Fruit fly (Drosophila melanogaster) whole organism, embryonic: ENCODE data around the gene Vti1b.

Source experiments
- Ada2b ChIP-seq: fragments of 200-800 bp; sonication (Bioruptor generic); IDR thresholded peaks from 2 replicates; pipeline ENCODE4 v1.3.6; 2022; ENCODE audit warnings: missing biosample characterization, missing genetic modification characterization
- Atf3 ChIP-seq: fragments of 200-800 bp; sonication (Bioruptor generic); optimal IDR thresholded peaks from 3 replicates; lab custom pipeline; 2016; ENCODE audit warnings: missing biosample characterization, missing genetic modification characterization
- B-H1 ChIP-seq: fragments of 200-800 bp; sonication (Bioruptor generic); IDR thresholded peaks from 3 replicates; pipeline ENCODE4 v1.3.6; 2022; ENCODE audit warnings: missing biosample characterization, missing genetic modification characterization
- BtbVII ChIP-seq: fragments of 200-800 bp; sonication (Bioruptor generic); optimal IDR thresholded peaks from 3 replicates; lab custom pipeline; 2017; ENCODE audit warnings: missing biosample characterization, mild to moderate bottlenecking, missing genetic modification characterization
- CG10321 ChIP-seq: fragments of 200-800 bp; sonication (Bioruptor generic); IDR thresholded peaks from 2 replicates; pipeline ENCODE4 v1.3.6; 2022; ENCODE audit warnings: missing biosample characterization, missing genetic modification characterization
- CG11247 ChIP-seq: fragments of 200-800 bp; sonication (Bioruptor generic); IDR thresholded peaks from 2 replicates; pipeline ENCODE4 v1.3.6; 2022; ENCODE audit warnings: missing biosample characterization, missing genetic modification characterization
- CG11398 ChIP-seq: fragments of 200-800 bp; sonication (Bioruptor generic); optimal IDR thresholded peaks from 2 replicates; lab custom pipeline; 2016; ENCODE audit warnings: missing biosample characterization, missing genetic modification characterization
- CG12219 ChIP-seq: fragments of 200-800 bp; sonication (Bioruptor generic); optimal IDR thresholded peaks from 3 replicates; lab custom pipeline; 2018; ENCODE audit warnings: missing biosample characterization, mild to moderate bottlenecking, missing genetic modification characterization
- CG13775 ChIP-seq: fragments of 200-800 bp; sonication (Bioruptor generic); optimal IDR thresholded peaks from 3 replicates; lab custom pipeline; 2017; ENCODE audit warnings: missing biosample characterization, mild to moderate bottlenecking, missing genetic modification characterization
- CG1603 ChIP-seq: fragments of 200-800 bp; sonication (Bioruptor generic); optimal IDR thresholded peaks from 2 replicates; lab custom pipeline; 2019; ENCODE audit warnings: missing biosample characterization, mild to moderate bottlenecking, missing genetic modification characterization, moderate library complexity
- CG17802 ChIP-seq: fragments of 200-800 bp; sonication (Bioruptor generic); optimal IDR thresholded peaks from 2 replicates; lab custom pipeline; 2018; ENCODE audit warnings: missing biosample characterization, mild to moderate bottlenecking, missing genetic modification characterization, moderate library complexity
- CG43689 ChIP-seq: fragments of 200-800 bp; sonication (Bioruptor generic); IDR thresholded peaks from 2 replicates; pipeline ENCODE4 v1.3.6; 2022; ENCODE audit warnings: missing biosample characterization, missing genetic modification characterization
- CG4617 ChIP-seq: fragments of 200-800 bp; sonication (Bioruptor generic); optimal IDR thresholded peaks from 3 replicates; lab custom pipeline; 2016; ENCODE audit warnings: missing biosample characterization, missing genetic modification characterization, borderline replicate concordance
- CG4707 ChIP-seq: fragments of 200-800 bp; sonication (Bioruptor generic); optimal IDR thresholded peaks from 2 replicates; lab custom pipeline; 2018; ENCODE audit warnings: missing biosample characterization, mild to moderate bottlenecking, missing genetic modification characterization, moderate library complexity
- CG5245 ChIP-seq: fragments of 200-800 bp; sonication (Bioruptor generic); optimal IDR thresholded peaks from 3 replicates; lab custom pipeline; 2016; ENCODE audit warnings: missing biosample characterization, missing genetic modification characterization
- CG6683 ChIP-seq: fragments of 200-800 bp; sonication (Bioruptor generic); optimal IDR thresholded peaks from 2 replicates; lab custom pipeline; 2017; ENCODE audit warnings: missing biosample characterization, mild to moderate bottlenecking, missing genetic modification characterization, missing genetic modification reagents
- CG7745 ChIP-seq: fragments of 200-800 bp; sonication (Bioruptor generic); optimal IDR thresholded peaks from 2 replicates; lab custom pipeline; 2018; ENCODE audit warnings: missing biosample characterization, mild to moderate bottlenecking, missing genetic modification characterization, moderate library complexity
- CG7928 ChIP-seq: fragments of 200-800 bp; sonication (Bioruptor generic); optimal IDR thresholded peaks from 2 replicates; lab custom pipeline; 2017; ENCODE audit warnings: missing biosample characterization, mild to moderate bottlenecking, missing genetic modification characterization
- CG7963 ChIP-seq: fragments of 200-800 bp; sonication (Bioruptor generic); IDR thresholded peaks from 3 replicates; pipeline ENCODE4 v1.3.6; 2022; ENCODE audit warnings: missing biosample characterization, missing genetic modification characterization; ENCODE audit not compliant: partially characterized antibody
- CG8089 ChIP-seq: fragments of 200-800 bp; sonication (Bioruptor generic); optimal IDR thresholded peaks from 3 replicates; lab custom pipeline; 2016; ENCODE audit warnings: missing biosample characterization, missing genetic modification characterization
- CG9437 ChIP-seq: fragments of 200-800 bp; sonication (Bioruptor generic); optimal IDR thresholded peaks from 2 replicates; lab custom pipeline; 2018; ENCODE audit warnings: missing biosample characterization, mild to moderate bottlenecking, missing genetic modification characterization
- Dip2 ChIP-seq: fragments of 200-800 bp; sonication (Bioruptor generic); IDR thresholded peaks from 2 replicates; pipeline ENCODE4 v1.3.6; 2022; ENCODE audit warnings: missing biosample characterization, missing genetic modification characterization
- Dip3 ChIP-seq: fragments of 200-800 bp; sonication (Bioruptor generic); optimal IDR thresholded peaks from 3 replicates; lab custom pipeline; 2016; ENCODE audit warnings: missing biosample characterization, missing genetic modification characterization
- Gug ChIP-seq: fragments of 200-800 bp; sonication (Bioruptor generic); IDR thresholded peaks from 4 replicates; pipeline ENCODE4 v1.3.6; 2022; ENCODE audit warnings: missing biosample characterization, missing genetic modification characterization
- Hsf ChIP-seq: fragments of 200-800 bp; sonication (Bioruptor generic); optimal IDR thresholded peaks from 3 replicates; lab custom pipeline; 2016; ENCODE audit warnings: missing biosample characterization, missing genetic modification characterization
- Med ChIP-seq: fragments of 200-800 bp; sonication (Bioruptor generic); peaks from one replicate; lab custom pipeline; 2016; ENCODE audit warnings: missing biosample characterization, missing genetic modification characterization, mild to moderate bottlenecking, inconsistent platforms, moderate library complexity
- NFAT ChIP-seq: fragments of 200-800 bp; sonication (Bioruptor generic); IDR thresholded peaks from 2 replicates; pipeline ENCODE4 v1.3.6; 2022; ENCODE audit warnings: missing biosample characterization, missing genetic modification characterization
- Oli ChIP-seq: fragments of 200-800 bp; sonication (Bioruptor generic); optimal IDR thresholded peaks from 2 replicates; lab custom pipeline; 2018; ENCODE audit warnings: missing biosample characterization, mild to moderate bottlenecking, missing genetic modification characterization, moderate library complexity
- Xbp1 ChIP-seq: fragments of 200-800 bp; sonication (Bioruptor generic); optimal IDR thresholded peaks from 3 replicates; lab custom pipeline; 2016; ENCODE audit warnings: missing biosample characterization, mild to moderate bottlenecking, missing genetic modification characterization
- ato ChIP-seq: fragments of 200-800 bp; sonication (Bioruptor generic); IDR thresholded peaks from 2 replicates; pipeline ENCODE4 v1.3.6; 2022; ENCODE audit warnings: missing biosample characterization, missing genetic modification characterization; ENCODE audit not compliant: partially characterized antibody
- cad ChIP-seq: fragments of >200 bp; optimal IDR thresholded peaks from 2 replicates; lab custom pipeline; 2017; ENCODE audit warnings: missing biosample characterization, missing genetic modification characterization
- chinmo ChIP-seq: fragments of 200-800 bp; sonication (Bioruptor generic); IDR thresholded peaks from 4 replicates; pipeline ENCODE4 v1.3.6; 2022; ENCODE audit warnings: missing biosample characterization, missing genetic modification characterization; ENCODE audit not compliant: partially characterized antibody
- chm ChIP-seq: fragments of 200-800 bp; sonication (Bioruptor generic); IDR thresholded peaks from 2 replicates; pipeline ENCODE4 v1.3.6; 2022; ENCODE audit warnings: missing biosample characterization, missing genetic modification characterization
- crp ChIP-seq, 2 experiments: fragments of 200-800 bp; sonication (Bioruptor generic); optimal IDR thresholded peaks; 2 replicates in 1 of 2; 3 replicates in 1 of 2; lab custom pipeline; 2017; ENCODE audit warnings: missing biosample characterization in 2 of 2, missing genetic modification characterization in 2 of 2, mild to moderate bottlenecking in 1 of 2, moderate library complexity in 1 of 2
- da ChIP-seq: fragments of 200-800 bp; sonication (Bioruptor generic); optimal IDR thresholded peaks from 2 replicates; lab custom pipeline; 2016; ENCODE audit warnings: missing biosample characterization, missing genetic modification characterization
- dmrt11E ChIP-seq: fragments of 200-800 bp; sonication (Bioruptor generic); optimal IDR thresholded peaks from 3 replicates; lab custom pipeline; 2018; ENCODE audit warnings: missing biosample characterization, mild to moderate bottlenecking, missing genetic modification characterization, moderate library complexity
- ewg ChIP-seq: fragments of 200-800 bp; sonication (Bioruptor generic); optimal IDR thresholded peaks from 3 replicates; lab custom pipeline; 2017; ENCODE audit warnings: mild to moderate bottlenecking, missing biosample characterization, missing genetic modification reagents, missing genetic modification characterization
- gfzf ChIP-seq: fragments of 200-800 bp; sonication (Bioruptor generic); optimal IDR thresholded peaks from 2 replicates; lab custom pipeline; 2016; ENCODE audit warnings: missing biosample characterization, mild to moderate bottlenecking, missing genetic modification characterization, moderate library complexity
- grau ChIP-seq: fragments of 200-800 bp; optimal IDR thresholded peaks from 3 replicates; lab custom pipeline; 2019; ENCODE audit warnings: missing biosample characterization, mild to moderate bottlenecking, missing genetic modification characterization, moderate library complexity
- gsb ChIP-seq: fragments of 200-800 bp; sonication (Bioruptor generic); IDR thresholded peaks from 2 replicates; pipeline ENCODE4 v1.3.6; 2022; ENCODE audit warnings: missing biosample characterization, missing genetic modification characterization
- knrl ChIP-seq: fragments of 200-800 bp; sonication (Bioruptor generic); IDR thresholded peaks from 3 replicates; pipeline ENCODE4 v1.3.6; 2022; ENCODE audit warnings: missing biosample characterization, missing genetic modification characterization; ENCODE audit not compliant: partially characterized antibody
- luna ChIP-seq: fragments of 200-800 bp; sonication (Bioruptor generic); optimal IDR thresholded peaks from 2 replicates; lab custom pipeline; 2016; ENCODE audit warnings: missing biosample characterization, missing genetic modification characterization
- mld ChIP-seq: fragments of 200-800 bp; sonication (Bioruptor generic); IDR thresholded peaks from 3 replicates; pipeline ENCODE4 v1.3.6; 2022; ENCODE audit warnings: missing biosample characterization, missing genetic modification characterization; ENCODE audit not compliant: partially characterized antibody
- peb ChIP-seq: fragments of 200-800 bp; sonication (Bioruptor generic); IDR thresholded peaks from 2 replicates; pipeline ENCODE4 v1.3.6; 2022; ENCODE audit warnings: missing biosample characterization, missing genetic modification characterization
- prd ChIP-seq, 3 experiments: fragments of >200 bp in 2 of 3; fragments of 200-800 bp in 1 of 3; sonication (Bioruptor generic) in 1 of 3; optimal IDR thresholded peaks in 2 of 3; IDR thresholded peaks in 1 of 3; 2 replicates in 2 of 3; 3 replicates in 1 of 3; pipeline versions ENCODE4 v1.3.6 to Lab custom; 2017 to 2022; ENCODE audit warnings: missing biosample characterization in 1 of 3, missing genetic modification characterization in 1 of 3
- run ChIP-seq: fragments of 200-800 bp; sonication (Bioruptor generic); optimal IDR thresholded peaks from 3 replicates; lab custom pipeline; 2018; ENCODE audit warnings: missing biosample characterization, mild to moderate bottlenecking, missing genetic modification characterization
- usp ChIP-seq: fragments of >200 bp; optimal IDR thresholded peaks from 2 replicates; lab custom pipeline; 2017; ENCODE audit warnings: missing biosample characterization, missing genetic modification characterization
- z ChIP-seq: fragments of 200-800 bp; sonication (Bioruptor generic); IDR thresholded peaks from 3 replicates; pipeline ENCODE4 v1.3.6; 2022; ENCODE audit warnings: missing biosample characterization, missing genetic modification characterization

Gene Vti1b

DNA sequence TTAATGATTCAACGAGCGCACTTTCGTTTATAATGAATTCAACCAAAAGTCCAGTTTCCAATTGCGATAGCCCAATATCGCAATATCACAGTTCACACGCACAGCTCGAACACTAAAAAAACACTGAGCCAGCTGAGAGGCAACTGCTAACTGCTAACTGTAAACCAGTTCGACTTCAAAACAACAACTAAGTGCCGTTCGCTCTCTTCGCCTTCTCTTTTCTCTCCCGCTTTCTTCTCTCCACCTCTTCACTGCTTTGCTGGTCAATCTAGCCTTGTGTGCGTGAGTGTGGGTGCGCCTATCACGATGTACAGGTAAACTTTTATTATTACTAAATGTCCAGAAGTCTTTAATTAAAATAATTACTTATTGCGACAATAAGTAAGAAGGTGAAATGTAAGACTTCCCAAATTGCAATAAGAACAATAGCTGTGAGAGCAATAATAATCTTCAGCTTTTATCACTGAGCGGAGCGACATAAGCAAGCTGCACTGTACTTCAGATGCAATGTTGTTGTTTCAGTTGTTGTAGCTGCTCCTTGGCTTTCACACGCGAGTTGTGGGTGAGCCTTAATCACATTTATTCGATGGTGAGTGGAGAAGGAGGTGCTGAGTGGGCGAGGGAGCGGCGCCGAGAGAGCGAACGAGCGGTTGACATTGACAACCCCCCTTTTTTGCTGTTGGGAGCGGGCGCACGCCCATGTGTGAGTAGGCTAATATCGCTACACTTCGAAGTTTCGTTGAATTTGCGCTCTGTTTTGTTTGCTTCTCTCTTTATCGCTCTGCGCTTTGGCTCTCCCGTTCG is at the start of gene Vti1b (continued):
- TF ChIP-seq CG5245 (GFP tag; lab: Kevin White, UChicago) (peak; percentile 92), prd (optimal IDR thresholded peaks at IDR 0.05; lab: Kevin White, UChicago) (no peak), prd (GFP tag; IDR thresholded peaks at IDR 0.05; lab: Robert Waterston, UW) (peak; percentile 96), CG10321 (peak; percentile 51; the same call in 1 of the 2 replicates), chm (peak; percentile 90), cad (GFP tag; lab: Kevin White, UChicago) (no peak), Hsf (GFP tag; lab: Kevin White, UChicago) (peak; percentile 96), CG6683 (GFP tag; lab: Kevin White, UChicago) (peak; percentile 85), da (GFP tag; lab: Kevin White, UChicago) (peak; percentile 79), CG12219 (GFP tag; lab: Kevin White, UChicago) (peak; percentile 92), CG9437 (GFP tag; lab: Kevin White, UChicago) (peak; percentile 81), CG43689 (GFP tag; lab: Robert Waterston, UW) (peak; percentile 69), ato (no peak), CG4707 (GFP tag; lab: Kevin White, UChicago) (peak; percentile 91), CG7928 (GFP tag; lab: Kevin White, UChicago) (peak; percentile 71), Dip3 (peak; percentile 92), CG4617 (GFP tag; lab: Kevin White, UChicago) (peak; percentile 85), knrl (GFP tag; lab: Robert Waterston, UW) (no peak), CG7963 (no peak), BtbVII (GFP tag; lab: Kevin White, UChicago) (peak; percentile 90), B-H1 (GFP tag; lab: Robert Waterston, UW) (peak; percentile 88), CG13775 (GFP tag; lab: Kevin White, UChicago) (peak; percentile 88), mld (GFP tag; lab: Robert Waterston, UW) (no peak), CG8089 (GFP tag; lab: Kevin White, UChicago) (peak; percentile 93), CG11247 (GFP tag; lab: Robert Waterston, UW) (peak; percentile 88), CG7745 (tag; lab: Kevin White, UChicago) (peak; percentile 31), Xbp1 (GFP tag; lab: Kevin White, UChicago) (peak; percentile 96), luna (GFP tag; lab: Kevin White, UChicago) (peak; percentile 81), Dip2 (GFP tag; lab: Robert Waterston, UW) (no peak), Gug (GFP tag; lab: Robert Waterston, UW) (peak; percentile 94), dmrt11E (tag; lab: Kevin White, UChicago) (peak; percentile 94), Med (peak; percentile 98), CG1603 (peak; percentile 87), z (GFP tag; lab: Robert Waterston, UW) (peak; percentile 61; the same call in 1 of the 3 replicates), gsb (peak; percentile 74), Atf3 (GFP tag; lab: Kevin White, UChicago) (peak; percentile 94), crp (GFP tag; optimal IDR thresholded peaks at IDR 0.05; lab: Kevin White, UChicago) (peak in 1 of 2 experiments; percentile 60), Oli (tag; lab: Kevin White, UChicago) (peak; percentile 94), Ada2b (GFP tag; lab: Robert Waterston, UW) (peak; percentile 92), CG11398 (GFP tag; lab: Kevin White, UChicago) (peak; percentile 86), gfzf (GFP tag; lab: Kevin White, UChicago) (peak; percentile 7), chinmo (GFP tag; lab: Robert Waterston, UW) (peak; percentile 88; the same call in 2 of the 4 replicates), grau (tag; lab: Kevin White, UChicago) (peak; percentile 100), usp (GFP tag; lab: Kevin White, UChicago) (no peak), run (tag; lab: Kevin White, UChicago) (peak; percentile 77), peb (peak; percentile 92), ewg (GFP tag; lab: Kevin White, UChicago) (peak; percentile 89), CG17802 (tag; lab: Kevin White, UChicago) (peak; percentile 86), NFAT (GFP tag; lab: Robert Waterston, UW) (peak; percentile 85)
